Fruit fly (Drosophila melanogaster) whole organism, wandering third instar larva: ENCODE measurements around the gene syd.

ENCODE experiments used
- Dif ChIP-seq: fragments of 200-275, 200-300 bp; sonication (Bioruptor generic); optimal IDR thresholded peaks from 2 replicates; lab custom pipeline; 2018; ENCODE audit warnings: missing biosample characterization, missing genetic modification characterization; ENCODE audit not compliant: partially characterized antibody
- Hr78 ChIP-seq: fragments of >200 bp; optimal IDR thresholded peaks from 2 replicates; lab custom pipeline; 2017; ENCODE audit warnings: missing biosample characterization, missing genetic modification characterization
- jim ChIP-seq: fragments of 175-275, 200-325 bp; sonication (Bioruptor generic); optimal IDR thresholded peaks from 2 replicates; lab custom pipeline; 2016; ENCODE audit warnings: missing biosample characterization, mild to moderate bottlenecking, missing genetic modification characterization
- pan ChIP-seq: fragments of >200 bp; optimal IDR thresholded peaks from 2 replicates; lab custom pipeline; 2017
- psq ChIP-seq: fragments of 200-800 bp; sonication (Bioruptor generic); optimal IDR thresholded peaks from 3 replicates; lab custom pipeline; 2017; ENCODE audit warnings: missing biosample characterization, mild to moderate bottlenecking, missing genetic modification characterization, moderate library complexity

dm6 chr3L:7981228-7981854, 45.4 kb upstream of the syd start:
- TF ChIP-seq Dif (GFP tag; lab: Kevin White, UChicago) (no peak), psq (GFP tag; lab: Kevin White, UChicago) (no peak), pan (lab: Kevin White, UChicago) (no peak), jim (GFP tag; lab: Kevin White, UChicago) (no peak), Hr78 (GFP tag; lab: Kevin White, UChicago) (no peak)
